Worm (Caenorhabditis elegans) whole organism, dauer: ENCODE results near the gene R10D12.13.

Experiments
- unc-62 ChIP-seq: sonication (generic microtip); optimal IDR thresholded peaks from 2 replicates; lab custom pipeline; 2017; ENCODE audit warnings: missing biosample characterization, missing genetic modification reagents, missing genetic modification characterization

R10D12.13 gene

DNA sequence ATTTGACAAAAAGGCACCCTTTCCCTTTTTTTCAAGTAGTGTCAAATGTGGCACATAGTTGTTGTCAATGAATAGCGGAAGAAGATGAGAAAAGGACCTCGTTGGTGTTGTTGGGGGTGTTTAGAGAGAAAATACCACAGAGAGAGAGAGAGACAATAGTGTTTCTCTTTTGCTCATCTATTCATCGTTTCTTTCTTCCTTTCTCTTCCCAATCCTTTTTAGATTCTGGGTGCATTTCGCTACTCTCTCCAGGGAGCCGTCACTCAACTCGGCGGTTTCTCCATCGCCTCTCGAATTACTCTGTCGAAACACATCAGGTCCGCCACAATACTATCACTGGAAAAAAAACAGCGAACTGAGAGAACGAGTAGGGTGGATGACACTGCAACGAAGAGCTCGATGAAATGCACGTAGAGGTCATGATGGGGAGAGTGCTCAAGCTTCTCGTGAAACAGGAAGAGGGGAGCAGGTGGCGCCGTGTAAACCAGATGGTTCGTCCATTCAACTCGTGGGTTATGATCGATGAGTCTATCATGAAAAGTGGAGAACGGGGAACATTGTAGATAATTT is 41.5 kb downstream of the R10D12.13 start:
- TF ChIP-seq unc-62 (GFP tag; lab: Kevin White, UChicago) = no peak

DNA sequence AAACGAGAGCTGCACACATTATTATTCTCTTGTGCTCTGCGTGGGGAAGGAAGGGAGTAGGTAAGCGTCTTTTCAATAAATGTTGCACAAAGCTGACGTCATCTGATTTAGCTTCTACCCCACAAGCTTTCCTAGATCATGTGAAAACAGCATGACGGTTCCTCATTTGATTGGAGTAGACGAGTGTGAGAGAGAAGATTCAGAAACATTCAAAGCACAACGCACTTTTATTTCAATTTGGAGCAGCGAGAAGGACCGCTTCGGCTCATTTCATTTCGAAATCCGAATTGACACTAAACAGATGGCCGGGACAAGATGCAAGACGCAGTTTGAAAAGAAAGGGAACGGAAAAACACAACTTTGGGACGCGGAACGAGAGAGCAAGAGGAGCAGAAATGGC is 42.1 kb downstream of the R10D12.13 start:
- no peak for TF ChIP-seq unc-62 (GFP tag; lab: Kevin White, UChicago)

DNA sequence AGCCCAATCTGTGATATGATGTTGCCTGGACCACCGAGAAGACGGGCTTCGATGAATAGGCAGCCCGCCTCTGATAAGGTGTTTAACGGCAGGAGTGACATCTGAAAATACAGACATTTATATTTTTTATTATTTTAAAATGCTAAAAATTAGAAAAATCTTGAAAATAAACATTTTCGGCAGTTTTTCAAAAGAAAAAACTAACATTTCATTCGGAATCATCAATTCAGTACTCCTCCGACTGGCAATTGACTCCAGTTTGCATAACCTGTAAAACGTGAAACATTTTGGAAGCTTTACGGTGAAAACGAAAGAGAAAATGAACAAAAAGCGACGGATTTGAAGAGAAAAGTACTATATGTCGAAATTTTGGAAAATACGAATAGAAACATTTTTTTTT is 43.6 kb downstream of the R10D12.13 start, which contains the start of gene ric-7:
TSS of gene ric-7 (minus strand) at position 101 of the 400 bp plus-strand sequence.
- no peak for TF ChIP-seq unc-62 (GFP tag; lab: Kevin White, UChicago)

DNA sequence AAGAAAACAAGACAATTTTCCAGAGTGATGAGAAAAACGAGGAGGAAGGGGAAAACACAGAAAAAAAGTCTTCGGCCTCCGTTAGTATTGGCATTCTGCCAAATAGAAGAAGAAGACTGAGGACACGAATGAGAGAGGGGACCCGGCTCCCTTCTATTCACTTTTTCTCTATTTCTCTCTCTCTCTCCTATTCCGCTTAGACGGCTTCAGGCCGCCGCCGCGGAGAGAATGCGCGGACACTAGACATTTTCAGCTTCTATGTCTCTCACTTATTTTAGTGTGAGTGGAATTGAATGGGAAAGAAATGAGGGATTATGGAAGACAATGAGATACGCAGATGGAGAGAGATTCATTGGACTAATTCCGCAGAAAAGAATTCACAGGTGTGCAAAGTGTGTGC is 44.6 kb downstream of the R10D12.13 start:
- TF ChIP-seq unc-62 (GFP tag; lab: Kevin White, UChicago) = no peak

DNA sequence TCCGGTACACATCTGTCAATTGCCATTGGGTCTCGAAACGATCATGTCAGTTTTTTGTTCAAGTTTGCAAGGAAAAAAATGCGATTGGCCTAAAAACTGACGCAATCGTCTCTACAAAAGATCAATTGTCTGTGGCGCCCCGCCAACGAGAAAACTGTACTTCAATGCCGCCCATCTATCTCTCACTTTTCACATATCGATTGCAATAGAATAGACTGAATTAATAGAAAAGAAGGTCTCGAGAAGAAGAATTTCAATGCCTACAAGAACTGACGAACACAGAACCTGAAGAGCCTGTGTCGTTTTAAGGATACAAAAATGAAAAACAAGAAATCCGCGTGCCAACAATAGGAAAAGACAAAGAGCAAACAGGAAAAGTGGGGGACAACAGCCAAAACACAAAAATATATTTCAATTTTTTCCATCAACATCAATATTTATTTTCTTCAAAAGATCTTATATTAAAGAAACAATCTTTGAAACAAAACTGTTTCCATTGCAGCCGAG is 46.2 kb downstream of the R10D12.13 start:
- no peak for TF ChIP-seq unc-62 (GFP tag; lab: Kevin White, UChicago)

DNA sequence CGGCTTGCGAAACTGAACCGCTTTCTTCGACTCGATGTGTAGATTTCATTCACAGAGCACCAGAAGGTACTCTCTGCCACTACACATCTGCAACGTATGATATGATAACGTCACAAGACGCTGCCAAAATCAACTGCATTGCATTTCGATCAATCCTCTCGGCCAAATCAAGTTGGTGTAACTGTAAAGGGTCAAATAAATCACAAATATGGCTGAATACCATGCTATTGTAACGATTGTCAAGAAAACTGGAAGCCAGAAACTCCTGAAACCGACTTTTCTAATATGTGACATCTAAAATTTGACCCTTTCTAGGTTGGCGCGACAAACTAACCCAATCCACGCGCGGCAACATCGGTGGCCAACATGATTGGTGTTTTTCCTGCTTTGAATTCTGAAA is 47.8 kb downstream of the R10D12.13 start:
- TF ChIP-seq unc-62 (GFP tag; lab: Kevin White, UChicago) = no peak

DNA sequence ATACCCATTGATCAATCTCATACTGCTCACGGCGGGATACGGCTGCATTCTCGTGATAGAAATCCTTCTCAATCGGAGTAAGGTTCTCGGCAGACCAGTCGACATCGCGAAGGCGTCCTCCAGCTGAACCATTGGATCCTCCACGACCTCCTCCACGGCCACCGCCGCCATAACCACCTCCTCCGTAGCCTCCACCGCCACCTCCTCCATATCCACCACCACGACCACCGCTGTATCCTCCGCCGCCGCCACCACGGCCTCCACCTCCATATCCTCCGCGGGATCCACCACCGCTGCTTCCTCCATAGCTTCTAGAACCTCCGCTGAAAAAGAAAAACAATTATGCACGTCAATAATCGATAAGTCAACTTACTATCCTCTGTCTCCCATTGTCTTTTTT is 49.2 kb downstream of the R10D12.13 start:
- TF ChIP-seq unc-62 (GFP tag; lab: Kevin White, UChicago) = no peak

DNA sequence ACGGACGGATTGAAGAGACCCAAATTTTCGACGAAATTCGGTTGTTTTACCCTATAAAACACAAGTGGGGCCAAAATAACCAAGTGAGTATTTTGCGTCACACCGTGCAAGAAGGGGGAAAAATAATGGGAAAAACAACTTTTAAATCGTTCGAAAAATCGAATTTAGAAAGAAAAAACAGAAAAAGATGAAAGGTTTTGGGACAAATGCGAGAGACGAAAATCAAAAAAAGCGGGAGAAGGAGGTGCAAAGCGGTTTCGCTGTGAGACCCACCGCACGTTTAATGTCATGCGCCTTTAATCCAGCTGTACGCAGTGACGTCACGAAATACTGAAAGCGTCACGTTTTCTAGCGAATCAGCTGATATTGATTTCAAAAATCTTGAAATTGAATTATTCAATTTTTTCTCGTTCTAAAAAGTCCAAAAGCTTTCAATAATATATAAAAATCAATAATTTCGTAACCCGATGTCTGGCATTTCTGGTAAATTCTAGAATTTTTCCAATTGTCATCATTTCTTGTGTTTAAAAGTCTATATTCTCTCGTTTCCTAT is 49.9 kb downstream of the R10D12.13 start, which contains the start of the genes ddx-17 and aip-1:
TSS of gene ddx-17 (minus strand) at position 51 of the 553 bp plus-strand sequence.
TSS of gene aip-1 (plus strand) at position 332 of the 553 bp plus-strand sequence.
- no peak for TF ChIP-seq unc-62 (GFP tag; lab: Kevin White, UChicago)
